Fruit fly (Drosophila melanogaster): ENCODE data around the gene GluRIIC.
A peak's percentile ranks its signal among the peaks of the same experiment; 100 is the strongest.

The GluRIIC gene

dm6 chr2L:892461-892860, 21.4 kb upstream of the GluRIIC start (continued):
- TF ChIP-seq CG3163 (GFP tag; optimal IDR thresholded peaks at IDR 0.05), result no peak
- no peak for TF ChIP-seq CG17912 (GFP tag; optimal IDR thresholded peaks at IDR 0.05)
- no peak for TF ChIP-seq salm (tag; optimal IDR thresholded peaks at IDR 0.05)
- no peak for TF ChIP-seq E2f1 (GFP tag; IDR thresholded peaks at IDR 0.05)
- TF ChIP-seq CG15696 (tag; optimal IDR thresholded peaks at IDR 0.05), result no peak
- no peak for TF ChIP-seq wor (GFP tag; IDR thresholded peaks at IDR 0.05)
- no peak for TF ChIP-seq vnd (GFP tag; IDR thresholded peaks at IDR 0.05; ENCODE audit: partially characterized antibody)
- TF ChIP-seq ase (GFP tag; IDR thresholded peaks at IDR 0.05), result no peak; the same call in 2 of the 3 replicates
- no peak for TF ChIP-seq Deaf1 (tag; optimal IDR thresholded peaks at IDR 0.05)
- TF ChIP-seq Bgb (GFP tag; IDR thresholded peaks at IDR 0.05; ENCODE audit: partially characterized antibody), result no peak
- TF ChIP-seq Sox100B (GFP tag; optimal IDR thresholded peaks at IDR 0.05), result no peak
- TF ChIP-seq Usf (GFP tag; optimal IDR thresholded peaks at IDR 0.05), result no peak
- no peak for TF ChIP-seq D (optimal IDR thresholded peaks at IDR 0.05)
- no peak for TF ChIP-seq D (GFP tag; optimal IDR thresholded peaks at IDR 0.05)
- no peak for TF ChIP-seq CG14050 (GFP tag; IDR thresholded peaks at IDR 0.05)
- no peak for TF ChIP-seq Adf1 (GFP tag; IDR thresholded peaks at IDR 0.05)
- TF ChIP-seq tap (tag; optimal IDR thresholded peaks at IDR 0.05), result no peak
- TF ChIP-seq CG16813 (GFP tag; IDR thresholded peaks at IDR 0.05; ENCODE audit: partially characterized antibody), result 0 out of 3 replicates have a peak, but pooled peaks have one; percentile 18
- no peak for TF ChIP-seq ERR (GFP tag; optimal IDR thresholded peaks at IDR 0.05)
- TF ChIP-seq CG7987 (GFP tag; optimal IDR thresholded peaks at IDR 0.05), result no peak
- no peak for TF ChIP-seq CrebB (tag; optimal IDR thresholded peaks at IDR 0.05)
- TF ChIP-seq CG11723 (GFP tag; optimal IDR thresholded peaks at IDR 0.05), result no peak
- TF ChIP-seq hkb (optimal IDR thresholded peaks at IDR 0.05), result no peak
- TF ChIP-seq hkb (GFP tag; IDR thresholded peaks at IDR 0.05), result peak; percentile 54
- TF ChIP-seq CG1603 (tag; optimal IDR thresholded peaks at IDR 0.05), result peak; percentile 49
- no peak for TF ChIP-seq CG1602 (GFP tag; optimal IDR thresholded peaks at IDR 0.05)
- no peak for TF ChIP-seq CG16779 (GFP tag; IDR thresholded peaks at IDR 0.05)
- TF ChIP-seq psq (GFP tag; optimal IDR thresholded peaks at IDR 0.05), result no peak
- TF ChIP-seq jigr1 (GFP tag; IDR thresholded peaks at IDR 0.05), result no peak
- TF ChIP-seq CG10431 (GFP tag; optimal IDR thresholded peaks at IDR 0.05), result no peak
- peak; percentile 29 for TF ChIP-seq CG12391 (tag; optimal IDR thresholded peaks at IDR 0.05)
- no peak for TF ChIP-seq pzg (GFP tag; optimal IDR thresholded peaks at IDR 0.05)
- no peak for TF ChIP-seq ken (GFP tag; IDR thresholded peaks at IDR 0.05)
- no peak for TF ChIP-seq CG12104 (GFP tag; optimal IDR thresholded peaks at IDR 0.05)
- peak; percentile 28 for TF ChIP-seq fd96Cb (tag; optimal IDR thresholded peaks at IDR 0.05)
- no peak for TF ChIP-seq CG31365 (tag; optimal IDR thresholded peaks at IDR 0.05)
- TF ChIP-seq shn (GFP tag; optimal IDR thresholded peaks at IDR 0.05), result no peak
- peak; percentile 72 for TF ChIP-seq sens (GFP tag)
- no peak for TF ChIP-seq Tbp (GFP tag; optimal IDR thresholded peaks at IDR 0.05)
- TF ChIP-seq disco-r (GFP tag; optimal IDR thresholded peaks at IDR 0.05), result no peak
- no peak for TF ChIP-seq Lim3 (GFP tag; IDR thresholded peaks at IDR 0.05)
- TF ChIP-seq Ssrp (tag; optimal IDR thresholded peaks at IDR 0.05), result no peak
- 0 out of 2 replicates have a peak, but pooled peaks have one; percentile 24 for TF ChIP-seq CG31441 (GFP tag; IDR thresholded peaks at IDR 0.05)
- TF ChIP-seq ab (GFP tag; optimal IDR thresholded peaks at IDR 0.05), result no peak
- peak; percentile 8 for TF ChIP-seq maf-S (GFP tag; optimal IDR thresholded peaks at IDR 0.05)
- TF ChIP-seq mam (GFP tag; optimal IDR thresholded peaks at IDR 0.05), result peak; percentile 24
- TF ChIP-seq CG1647 (GFP tag; optimal IDR thresholded peaks at IDR 0.05), result no peak
- TF ChIP-seq Optix (GFP tag; IDR thresholded peaks at IDR 0.05), result peak; percentile 50; the same call in 1 of the 3 replicates
- no peak for TF ChIP-seq nerfin-1 (tag; optimal IDR thresholded peaks at IDR 0.05)
- peak; percentile 59 for TF ChIP-seq CG12769 (tag; optimal IDR thresholded peaks at IDR 0.05)
- no peak for TF ChIP-seq twi (tag; optimal IDR thresholded peaks at IDR 0.05)
- peak; percentile 10 for TF ChIP-seq mirr (GFP tag; optimal IDR thresholded peaks at IDR 0.05)
- no peak for TF ChIP-seq gt (GFP tag; IDR thresholded peaks at IDR 0.05)
